Fruit fly (Drosophila melanogaster): ENCODE results near the gene CG14969.

Gene CG14969

DNA sequence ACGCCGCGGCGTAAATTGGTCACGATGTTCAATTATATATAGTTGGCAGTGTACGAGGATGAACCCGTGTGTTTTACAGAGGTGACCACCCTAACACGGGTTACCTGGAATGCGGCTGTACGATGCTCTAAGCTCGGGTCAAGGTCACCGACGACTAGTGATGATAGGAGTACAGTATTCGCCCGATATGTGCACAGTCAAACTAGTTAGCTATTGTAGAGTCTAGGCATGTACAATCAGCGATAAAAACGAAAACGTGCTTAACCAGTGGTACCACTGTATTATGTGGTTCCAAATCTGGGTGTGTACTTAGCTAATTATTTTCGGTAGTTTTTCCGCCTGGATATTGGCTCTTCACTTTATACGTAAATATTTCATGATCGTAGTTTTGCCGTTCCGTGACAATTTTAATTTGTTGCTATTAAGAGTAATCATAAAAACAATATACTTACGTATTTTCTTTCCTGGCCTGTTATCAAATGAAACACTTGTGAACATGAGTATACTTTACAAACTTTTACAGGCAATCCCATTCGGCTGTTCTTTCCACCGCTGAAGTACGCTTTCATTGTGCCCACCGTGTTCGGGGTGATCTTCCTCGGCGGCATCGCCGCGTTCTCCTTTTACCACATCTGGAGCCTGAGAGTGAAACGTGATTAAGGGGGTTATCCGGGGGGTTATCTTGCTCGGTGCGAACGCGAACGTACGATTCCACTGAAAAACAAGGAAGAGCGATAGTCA, 14.6 kb downstream of the CG14969 start (continued):
- TF ChIP-seq gem (tag; optimal IDR thresholded peaks at IDR 0.05) (peak; percentile 32), dysf (GFP tag; IDR thresholded peaks at IDR 0.05) (peak; percentile 48; the same call in 2 of the 3 replicates), CG13775 (GFP tag; optimal IDR thresholded peaks at IDR 0.05) (no peak), CG17829 (tag; optimal IDR thresholded peaks at IDR 0.05) (no peak), hkb (optimal IDR thresholded peaks at IDR 0.05) (no peak), hkb (GFP tag; IDR thresholded peaks at IDR 0.05) (0 out of 2 replicates have a peak, but pooled peaks have one; percentile 49), caup (GFP tag; optimal IDR thresholded peaks at IDR 0.05; ENCODE audit: severe bottlenecking) (peak; percentile 10), her (GFP tag; optimal IDR thresholded peaks at IDR 0.05) (peak; percentile 22), CG8388 (GFP tag; optimal IDR thresholded peaks at IDR 0.05) (peak; percentile 69), toy (GFP tag; IDR thresholded peaks at IDR 0.05) (no peak), cad (GFP tag; optimal IDR thresholded peaks at IDR 0.05) (no peak), tup (GFP tag; optimal IDR thresholded peaks at IDR 0.05) (no peak)

DNA sequence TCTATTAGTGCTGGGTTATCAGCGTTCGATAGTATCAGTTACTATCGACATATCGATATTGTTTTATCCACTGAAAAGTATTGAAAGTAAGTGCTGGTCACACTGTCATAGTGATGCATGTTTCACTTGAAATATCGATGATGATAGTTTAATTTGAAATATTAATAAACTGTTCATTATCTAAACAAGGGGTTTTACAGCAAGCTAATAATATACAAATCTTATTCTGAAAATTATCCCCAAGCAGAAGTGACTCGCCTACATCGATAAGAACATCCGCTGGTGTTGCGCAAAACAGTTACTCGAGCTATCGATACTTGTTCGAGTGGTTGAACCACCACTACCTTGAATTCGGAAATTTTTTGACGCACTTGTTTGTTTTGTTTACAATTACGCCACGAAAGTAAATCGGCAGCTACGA, 15.5 kb downstream of the CG14969 start, which contains the start of the genes PIG-C, CG12016 and Dpm2:
TSS of gene PIG-C (minus strand) at position 10 of the 421 bp plus-strand sequence.
TSS of gene CG12016 (plus strand) at position 333 of the 421 bp plus-strand sequence.
TSS of gene Dpm2 (plus strand) at position 333 of the 421 bp plus-strand sequence.
- TF ChIP-seq CG2129 (GFP tag; IDR thresholded peaks at IDR 0.05; ENCODE audit: partially characterized antibody) (peak; percentile 95), CG10462 (GFP tag; optimal IDR thresholded peaks at IDR 0.05) (peak; percentile 49), Dll (GFP tag; IDR thresholded peaks at IDR 0.05; ENCODE audit: partially characterized antibody) (peak; percentile 98), CG3838 (GFP tag; optimal IDR thresholded peaks at IDR 0.05) (peak; percentile 27), Dp (GFP tag; optimal IDR thresholded peaks at IDR 0.05) (peak; percentile 54), Hmx (GFP tag; optimal IDR thresholded peaks at IDR 0.05) (peak; percentile 19), scrt (GFP tag; optimal IDR thresholded peaks at IDR 0.05) (no peak), CG10654 (GFP tag; optimal IDR thresholded peaks at IDR 0.05) (peak; percentile 22), fd96Cb (tag; optimal IDR thresholded peaks at IDR 0.05) (peak; percentile 45), ara (GFP tag; IDR thresholded peaks at IDR 0.05) (no peak), CG10543 (GFP tag; optimal IDR thresholded peaks at IDR 0.05) (peak; percentile 76), Opbp (GFP tag; IDR thresholded peaks at IDR 0.05; ENCODE audit: partially characterized antibody) (peak; percentile 96), CG33213 (GFP tag; optimal IDR thresholded peaks at IDR 0.05) (peak; percentile 55), phol (tag; optimal IDR thresholded peaks at IDR 0.05) (peak; percentile 80), ewg (GFP tag; optimal IDR thresholded peaks at IDR 0.05) (peak; percentile 80), emc (GFP tag; optimal IDR thresholded peaks at IDR 0.05) (no peak), ro (GFP tag; IDR thresholded peaks at IDR 0.05) (no peak), Six4 (GFP tag; optimal IDR thresholded peaks at IDR 0.05) (peak; percentile 38), knrl (GFP tag; IDR thresholded peaks at IDR 0.05; ENCODE audit: partially characterized antibody) (peak; percentile 98), luna (GFP tag; optimal IDR thresholded peaks at IDR 0.05) (peak; percentile 58), Kr (GFP tag; optimal IDR thresholded peaks at IDR 0.05) (no peak), CG17385 (GFP tag; optimal IDR thresholded peaks at IDR 0.05) (no peak), CG8924 (tag; optimal IDR thresholded peaks at IDR 0.05) (no peak), HLH54F (GFP tag; optimal IDR thresholded peaks at IDR 0.05) (peak; percentile 78), CG14050 (GFP tag; IDR thresholded peaks at IDR 0.05) (0 out of 3 replicates have a peak, but pooled peaks have one; percentile 28), CG11560 (tag; IDR thresholded peaks at IDR 0.05) (peak; percentile 38; the same call in 1 of the 3 replicates), ac (GFP tag; optimal IDR thresholded peaks at IDR 0.05) (no peak), ERR (GFP tag; optimal IDR thresholded peaks at IDR 0.05) (peak; percentile 36), aop (GFP tag; IDR thresholded peaks at IDR 0.05) (no peak), CG10147 (GFP tag; optimal IDR thresholded peaks at IDR 0.05) (peak; percentile 58), CG1233 (GFP tag; optimal IDR thresholded peaks at IDR 0.05) (peak; percentile 26), CG13775 (GFP tag; optimal IDR thresholded peaks at IDR 0.05) (peak; percentile 69), C15 (GFP tag; IDR thresholded peaks at IDR 0.05) (0 out of 3 replicates have a peak, but pooled peaks have one; percentile 50), CG4282 (GFP tag; optimal IDR thresholded peaks at IDR 0.05) (peak; percentile 19), Trl (optimal IDR thresholded peaks at IDR 0.05) (no peak), Trl (GFP tag; optimal IDR thresholded peaks at IDR 0.05) (peak; percentile 78), otp (GFP tag; IDR thresholded peaks at IDR 0.05) (no peak), usp (GFP tag; optimal IDR thresholded peaks at IDR 0.05) (no peak)
